Worm (Caenorhabditis elegans): ENCODE data around the gene R151.10.

ce11 chrIII:7275296-7275695, 44.6 kb upstream of the R151.10 start, which contains the start of gene psd-1:
- TF ChIP-seq alr-1 (tag; optimal IDR thresholded peaks at IDR 0.05) (no peak), ceh-82 (tag; optimal IDR thresholded peaks at IDR 0.05) (no peak), skn-1 (tag; optimal IDR thresholded peaks at IDR 0.05) (no peak)

Data from whole organism, L2 larva.